Fruit fly (Drosophila melanogaster) whole organism, embryonic: Measurements from ENCODE around the gene Mdh2.

Experiments used
- Abd-B ChIP-seq: fragments of 200-800 bp; sonication (Bioruptor generic); optimal IDR thresholded peaks from 2 replicates; lab custom pipeline; 2018; ENCODE audit warnings: missing biosample characterization, mild to moderate bottlenecking, missing genetic modification characterization, moderate library complexity
- B-H1 ChIP-seq: fragments of 200-800 bp; sonication (Bioruptor generic); IDR thresholded peaks from 3 replicates; pipeline ENCODE4 v1.3.6; 2022; ENCODE audit warnings: missing biosample characterization, missing genetic modification characterization
- CG10654 ChIP-seq: fragments of 200-800 bp; sonication (Bioruptor generic); optimal IDR thresholded peaks from 2 replicates; lab custom pipeline; 2016; ENCODE audit warnings: missing biosample characterization, missing genetic modification characterization
- CG11560 ChIP-seq: fragments of 200-800 bp; sonication (Bioruptor generic); IDR thresholded peaks from 3 replicates; pipeline ENCODE4 v1.3.6; 2022; ENCODE audit warnings: missing biosample characterization, missing genetic modification characterization
- CG12071 ChIP-seq: fragments of 200-800 bp; sonication (Bioruptor generic); optimal IDR thresholded peaks from 3 replicates; lab custom pipeline; 2018; ENCODE audit warnings: missing biosample characterization, mild to moderate bottlenecking, missing genetic modification characterization
- CG12299 ChIP-seq: fragments of 200-800 bp; sonication (Bioruptor generic); optimal IDR thresholded peaks from 2 replicates; lab custom pipeline; 2018; ENCODE audit warnings: missing biosample characterization, mild to moderate bottlenecking, missing genetic modification characterization
- CG1233 ChIP-seq: fragments of 200-800 bp; sonication (Bioruptor generic); optimal IDR thresholded peaks from 4 replicates; lab custom pipeline; 2018; ENCODE audit warnings: missing biosample characterization, mild to moderate bottlenecking, missing genetic modification characterization
- CG13624 ChIP-seq: fragments of 200-800 bp; sonication (Bioruptor generic); optimal IDR thresholded peaks from 2 replicates; lab custom pipeline; 2016; ENCODE audit warnings: missing biosample characterization, missing genetic modification characterization
- CG14667 ChIP-seq: fragments of 200-800 bp; sonication (Bioruptor generic); IDR thresholded peaks from 2 replicates; pipeline ENCODE4 v1.3.6; 2022; ENCODE audit warnings: missing biosample characterization, missing genetic modification characterization
- CG15073 ChIP-seq: fragments of 200-800 bp; sonication (Bioruptor generic); optimal IDR thresholded peaks from 2 replicates; lab custom pipeline; 2016; ENCODE audit warnings: missing biosample characterization, missing genetic modification characterization
- CG16813 ChIP-seq: fragments of 200-800 bp; sonication (Bioruptor generic); IDR thresholded peaks from 3 replicates; pipeline ENCODE4 v1.3.6; 2022; ENCODE audit warnings: missing biosample characterization, missing genetic modification characterization; ENCODE audit not compliant: partially characterized antibody
- CG16863 ChIP-seq: fragments of 200-800 bp; sonication (Bioruptor generic); optimal IDR thresholded peaks from 3 replicates; lab custom pipeline; 2016; ENCODE audit warnings: missing biosample characterization, missing genetic modification characterization
- CG1792 ChIP-seq: fragments of 200-800 bp; sonication (Bioruptor generic); optimal IDR thresholded peaks from 2 replicates; lab custom pipeline; 2016; ENCODE audit warnings: missing biosample characterization, missing genetic modification characterization
- CG2199 ChIP-seq: fragments of 200-800 bp; sonication (Bioruptor generic); IDR thresholded peaks from 3 replicates; pipeline ENCODE4 v1.3.6; 2022; ENCODE audit warnings: missing biosample characterization, missing genetic modification characterization
- CG2202 ChIP-seq: fragments of 200-800 bp; sonication (Bioruptor generic); optimal IDR thresholded peaks from 2 replicates; lab custom pipeline; 2018; ENCODE audit warnings: missing biosample characterization, mild to moderate bottlenecking, missing genetic modification characterization
- CG30020 ChIP-seq: fragments of 200-800 bp; optimal IDR thresholded peaks from 2 replicates; lab custom pipeline; 2019; ENCODE audit warnings: missing biosample characterization, mild to moderate bottlenecking, missing genetic modification characterization, moderate library complexity
- CG3407 ChIP-seq: fragments of 200-800 bp; sonication (Bioruptor generic); optimal IDR thresholded peaks from 2 replicates; lab custom pipeline; 2018; ENCODE audit warnings: missing biosample characterization, mild to moderate bottlenecking, missing genetic modification characterization
- CG5180 ChIP-seq: fragments of 200-800 bp; sonication (Bioruptor generic); optimal IDR thresholded peaks from 3 replicates; lab custom pipeline; 2017; ENCODE audit warnings: missing biosample characterization, missing genetic modification characterization, mild to moderate bottlenecking, moderate library complexity, missing genetic modification reagents
- CG6175 ChIP-seq: fragments of 200-800 bp; sonication (Bioruptor generic); IDR thresholded peaks from 3 replicates; pipeline ENCODE4 v1.3.6; 2022; ENCODE audit warnings: missing biosample characterization, missing genetic modification characterization
- CG6765 ChIP-seq: fragments of 200-800 bp; sonication (Bioruptor generic); optimal IDR thresholded peaks from 3 replicates; lab custom pipeline; 2017; ENCODE audit warnings: missing biosample characterization, mild to moderate bottlenecking, missing genetic modification characterization
- CG7786 ChIP-seq: fragments of 200-800 bp; sonication (Bioruptor generic); optimal IDR thresholded peaks from 2 replicates; lab custom pipeline; 2016; ENCODE audit warnings: missing biosample characterization, missing genetic modification characterization
- CG9727 ChIP-seq: fragments of 200-800 bp; sonication (Bioruptor generic); optimal IDR thresholded peaks from 3 replicates; lab custom pipeline; 2017; ENCODE audit warnings: missing biosample characterization, mild to moderate bottlenecking, missing genetic modification characterization
- Dad ChIP-seq: fragments of 200-800 bp; sonication (Bioruptor generic); optimal IDR thresholded peaks from 3 replicates; lab custom pipeline; 2016; ENCODE audit warnings: missing biosample characterization, missing genetic modification characterization
- Fer1 ChIP-seq: fragments of 200-800 bp; sonication (Bioruptor generic); optimal IDR thresholded peaks from 2 replicates; lab custom pipeline; 2017; ENCODE audit warnings: missing biosample characterization, mild to moderate bottlenecking, missing genetic modification characterization
- Gsc ChIP-seq: fragments of 200-800 bp; sonication (Bioruptor generic); IDR thresholded peaks from 2 replicates; pipeline ENCODE4 v1.3.6; 2022; ENCODE audit warnings: missing biosample characterization, missing genetic modification characterization
- HLH4C ChIP-seq: fragments of 200-800 bp; sonication (Bioruptor generic); IDR thresholded peaks from 3 replicates; pipeline ENCODE4 v1.3.6; 2022; ENCODE audit warnings: missing biosample characterization, missing genetic modification characterization; ENCODE audit not compliant: partially characterized antibody
- Hand ChIP-seq: fragments of 200-800 bp; sonication (Bioruptor generic); optimal IDR thresholded peaks from 2 replicates; lab custom pipeline; 2017; ENCODE audit warnings: mild to moderate bottlenecking, missing biosample characterization, missing genetic modification reagents, missing genetic modification characterization
- Hr78 ChIP-seq, 2 experiments: fragments of 200-800 bp in 1 of 2; fragments of >200 bp in 1 of 2; sonication (Bioruptor generic) in 1 of 2; optimal IDR thresholded peaks; 2 replicates each; lab custom pipeline; 2017 to 2019; ENCODE audit warnings: missing biosample characterization in 2 of 2, missing genetic modification characterization in 2 of 2, mild to moderate bottlenecking in 1 of 2, moderate library complexity in 1 of 2
- Lim3 ChIP-seq: fragments of 200-800 bp; sonication (Bioruptor generic); IDR thresholded peaks from 2 replicates; pipeline ENCODE4 v1.3.6; 2022; ENCODE audit warnings: missing biosample characterization, missing genetic modification characterization
- NK7.1 ChIP-seq: fragments of 200-800 bp; sonication (Bioruptor generic); optimal IDR thresholded peaks from 3 replicates; lab custom pipeline; 2016; ENCODE audit warnings: missing biosample characterization, missing genetic modification characterization
- Optix ChIP-seq: fragments of 200-800 bp; sonication (Bioruptor generic); IDR thresholded peaks from 3 replicates; pipeline ENCODE4 v1.3.6; 2022; ENCODE audit warnings: missing biosample characterization, missing genetic modification characterization
- Sox102F ChIP-seq: fragments of 200-800 bp; sonication (Bioruptor generic); optimal IDR thresholded peaks from 2 replicates; lab custom pipeline; 2018; ENCODE audit warnings: missing biosample characterization, mild to moderate bottlenecking, missing genetic modification characterization, moderate library complexity
- Sry-δ ChIP-seq: fragments of 200-800 bp; sonication (Bioruptor generic); optimal IDR thresholded peaks from 2 replicates; lab custom pipeline; 2016; ENCODE audit warnings: missing biosample characterization, missing genetic modification characterization
- Tbp ChIP-seq: fragments of >200 bp; optimal IDR thresholded peaks from 2 replicates; lab custom pipeline; 2018; ENCODE audit warnings: missing biosample characterization, missing genetic modification characterization
- cato ChIP-seq: fragments of 200-800 bp; sonication (Bioruptor generic); optimal IDR thresholded peaks from 2 replicates; lab custom pipeline; 2016; ENCODE audit warnings: missing biosample characterization, missing genetic modification characterization, borderline replicate concordance
- cg ChIP-seq: fragments of 200-800 bp; sonication (Bioruptor generic); optimal IDR thresholded peaks from 3 replicates; lab custom pipeline; 2019; ENCODE audit warnings: missing biosample characterization, mild to moderate bottlenecking, missing genetic modification characterization, moderate library complexity
- dimm ChIP-seq: fragments of 200-800 bp; sonication (Bioruptor generic); IDR thresholded peaks from 2 replicates; pipeline ENCODE4 v1.3.6; 2022; ENCODE audit warnings: missing biosample characterization, missing genetic modification characterization
- fd64A ChIP-seq: fragments of 200-800 bp; sonication (Bioruptor generic); optimal IDR thresholded peaks from 3 replicates; lab custom pipeline; 2018; ENCODE audit warnings: missing biosample characterization, mild to moderate bottlenecking, missing genetic modification characterization
- gce ChIP-seq: fragments of 200-800 bp; sonication (Bioruptor generic); IDR thresholded peaks from 3 replicates; pipeline ENCODE4 v1.3.6; 2022; ENCODE audit warnings: missing biosample characterization, missing genetic modification characterization
- hb ChIP-seq: fragments of 200-800 bp; sonication (Bioruptor generic); IDR thresholded peaks from 3 replicates; pipeline ENCODE4 v1.3.6; 2022; ENCODE audit warnings: missing biosample characterization, missing genetic modification characterization; ENCODE audit not compliant: partially characterized antibody
- luna ChIP-seq: fragments of 200-800 bp; sonication (Bioruptor generic); optimal IDR thresholded peaks from 2 replicates; lab custom pipeline; 2016; ENCODE audit warnings: missing biosample characterization, missing genetic modification characterization
- nerfin-1 ChIP-seq: fragments of 200-800 bp; sonication (Bioruptor generic); optimal IDR thresholded peaks from 3 replicates; lab custom pipeline; 2019; ENCODE audit warnings: missing biosample characterization, mild to moderate bottlenecking, missing genetic modification characterization, moderate library complexity
- pan ChIP-seq, 4 experiments: fragments of >200 bp in 3 of 4; fragments of 200-800 bp in 1 of 4; sonication (Bioruptor generic) in 1 of 4; optimal IDR thresholded peaks in 3 of 4; IDR thresholded peaks in 1 of 4; 2 replicates each; pipeline versions ENCODE4 v1.3.6 to Lab custom; 2017 to 2022; ENCODE audit warnings: missing biosample characterization in 2 of 4, missing genetic modification characterization in 2 of 4, mixed read lengths in 1 of 4
- run ChIP-seq: fragments of 200-800 bp; sonication (Bioruptor generic); optimal IDR thresholded peaks from 3 replicates; lab custom pipeline; 2018; ENCODE audit warnings: missing biosample characterization, mild to moderate bottlenecking, missing genetic modification characterization
- ssp ChIP-seq: fragments of 200-800 bp; sonication (Bioruptor generic); IDR thresholded peaks from 2 replicates; pipeline ENCODE4 v1.3.6; 2022; ENCODE audit warnings: missing biosample characterization, missing genetic modification characterization
- stwl ChIP-seq: fragments of 200-800 bp; sonication (Bioruptor generic); optimal IDR thresholded peaks from 3 replicates; lab custom pipeline; 2018; ENCODE audit warnings: missing biosample characterization, mild to moderate bottlenecking, missing genetic modification characterization, moderate library complexity
- unc-4 ChIP-seq: fragments of 200-800 bp; sonication (Bioruptor generic); IDR thresholded peaks from 2 replicates; pipeline ENCODE4 v1.3.6; 2022; ENCODE audit warnings: missing biosample characterization, missing genetic modification characterization; ENCODE audit not compliant: partially characterized antibody
- vvl ChIP-seq: fragments of 200-800 bp; sonication (Bioruptor generic); IDR thresholded peaks from 2 replicates; pipeline ENCODE4 v1.3.6; 2022; ENCODE audit warnings: missing biosample characterization, missing genetic modification characterization
- wdn ChIP-seq: fragments of 200-800 bp; sonication (Bioruptor generic); IDR thresholded peaks from 2 replicates; pipeline ENCODE4 v1.3.6; 2022; ENCODE audit warnings: missing biosample characterization, missing genetic modification characterization
- yki ChIP-seq: fragments of >200 bp; optimal IDR thresholded peaks from 3 replicates; lab custom pipeline; 2018

Mdh2 gene

DNA sequence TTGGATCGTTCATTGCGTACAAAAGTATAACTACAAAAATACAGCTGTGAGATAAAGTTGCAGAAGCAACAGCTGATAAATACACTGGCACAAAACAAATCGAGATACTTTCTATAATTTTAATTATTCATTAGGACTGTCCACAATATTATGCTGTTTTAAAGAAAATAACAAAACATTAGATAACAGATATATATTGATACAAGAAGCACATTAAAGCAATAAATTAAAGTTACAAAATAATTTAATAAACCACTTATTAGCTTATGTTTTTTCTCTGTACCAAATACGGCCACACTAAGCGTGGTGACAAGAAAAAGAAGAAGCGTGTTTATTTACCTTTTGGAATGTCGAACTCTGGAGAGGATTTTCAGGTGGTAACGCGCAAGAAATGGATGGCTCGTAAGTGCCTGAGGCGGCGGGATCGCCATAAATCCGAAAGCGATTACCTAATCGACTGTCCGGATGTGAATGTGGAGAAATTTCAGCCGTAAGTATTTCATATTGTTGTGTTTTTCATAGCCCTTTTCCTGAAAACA, 5.9 kb upstream of the Mdh2 start, which contains the start of the genes CG7988 and CG7183 (continued):
- TF ChIP-seq Dad (GFP tag; lab: Kevin White, UChicago): peak; percentile 92
- peak; percentile 96 for TF ChIP-seq CG1233 (GFP tag; lab: Kevin White, UChicago)
- peak; percentile 96 for TF ChIP-seq gce
- peak; percentile 76 for TF ChIP-seq CG1792 (GFP tag; lab: Kevin White, UChicago)
- peak; percentile 94 for TF ChIP-seq run
- peak; percentile 20; the same call in 1 of the 2 replicates for TF ChIP-seq unc-4
- TF ChIP-seq fd64A (GFP tag; lab: Kevin White, UChicago): peak; percentile 60
- TF ChIP-seq CG10654 (GFP tag; lab: Kevin White, UChicago): peak; percentile 97
- no peak for TF ChIP-seq CG16813
- TF ChIP-seq CG7786: peak; percentile 93
- peak; percentile 97 for TF ChIP-seq CG12299 (tag; lab: Kevin White, UChicago)
- TF ChIP-seq Hr78 (GFP tag; optimal IDR thresholded peaks at IDR 0.05; lab: Kevin White, UChicago): peak in 1 of 2 experiments; percentile 92
- peak; percentile 96 for TF ChIP-seq CG2202 (tag; lab: Kevin White, UChicago)
- peak; percentile 94 for TF ChIP-seq CG2199
- TF ChIP-seq Sox102F (GFP tag; lab: Kevin White, UChicago): peak; percentile 99
- TF ChIP-seq Tbp: no peak
- TF ChIP-seq NK7.1 (GFP tag; lab: Kevin White, UChicago): peak; percentile 88
- TF ChIP-seq CG6175 (GFP tag; lab: Robert Waterston, UW): peak; percentile 93
- TF ChIP-seq Optix (GFP tag; lab: Robert Waterston, UW): no peak
- peak; percentile 96 for TF ChIP-seq dimm
- TF ChIP-seq CG12071: peak; percentile 83
- peak; percentile 82 for TF ChIP-seq CG15073
- peak; percentile 90 for TF ChIP-seq CG11560 (tag; lab: Robert Waterston, UW)
- peak; percentile 95 for TF ChIP-seq Gsc
- TF ChIP-seq CG13624: peak; percentile 95
- peak; percentile 87 for TF ChIP-seq Hand (GFP tag; lab: Kevin White, UChicago)
- TF ChIP-seq cg: no peak
- peak; percentile 86 for TF ChIP-seq stwl (tag; lab: Kevin White, UChicago)
- TF ChIP-seq hb (GFP tag; lab: Robert Waterston, UW): no peak
- TF ChIP-seq ssp (GFP tag; lab: Robert Waterston, UW): peak; percentile 95
- TF ChIP-seq Sry-δ (GFP tag; lab: Kevin White, UChicago): peak; percentile 68
- TF ChIP-seq wdn (GFP tag; lab: Robert Waterston, UW): peak; percentile 96
- peak; percentile 99 for TF ChIP-seq Abd-B (GFP tag; lab: Kevin White, UChicago)
- TF ChIP-seq pan (optimal IDR thresholded peaks at IDR 0.05; lab: Kevin White, UChicago): no peak
- peak in 1 of 2 experiments; percentile 99 for TF ChIP-seq pan (GFP tag; optimal IDR thresholded peaks at IDR 0.05 in 1 of 2, IDR thresholded peaks at IDR 0.05 in 1 of 2)
- peak; percentile 99 for TF ChIP-seq vvl (GFP tag; lab: Robert Waterston, UW)
- TF ChIP-seq CG6765 (GFP tag; lab: Kevin White, UChicago): peak; percentile 87
- TF ChIP-seq Lim3 (GFP tag; lab: Robert Waterston, UW): peak; percentile 94
- no peak for TF ChIP-seq HLH4C (GFP tag; lab: Robert Waterston, UW)
- peak; percentile 98 for TF ChIP-seq B-H1 (GFP tag; lab: Robert Waterston, UW)
- TF ChIP-seq CG30020 (tag; lab: Kevin White, UChicago): peak; percentile 89
- peak; percentile 96 for TF ChIP-seq cato
- peak; percentile 97 for TF ChIP-seq nerfin-1 (tag; lab: Kevin White, UChicago)
- TF ChIP-seq CG16863 (GFP tag; lab: Kevin White, UChicago): peak; percentile 94
- TF ChIP-seq CG14667 (GFP tag; lab: Robert Waterston, UW): peak; percentile 99
- peak; percentile 75 for TF ChIP-seq CG5180 (GFP tag; lab: Kevin White, UChicago)
- TF ChIP-seq CG3407 (GFP tag; lab: Kevin White, UChicago): peak; percentile 96
- TF ChIP-seq yki (lab: Kevin White, UChicago): no peak
- TF ChIP-seq CG9727: peak; percentile 98
- TF ChIP-seq Fer1 (GFP tag; lab: Kevin White, UChicago): peak; percentile 94
- peak; percentile 87 for TF ChIP-seq luna (GFP tag; lab: Kevin White, UChicago)
